Worm (Caenorhabditis elegans) whole organism, midembryonic: ENCODE results near the gene fbxb-108.

Source experiments
- cog-1 ChIP-seq: sonication (generic microtip); optimal IDR thresholded peaks from 2 replicates; lab custom pipeline; 2016; ENCODE audit warnings: missing genetic modification characterization, missing compliant biosample characterization
- flt-1 ChIP-seq: fragments of 200-800 bp; sonication (Bioruptor generic); IDR thresholded peaks from 2 replicates; pipeline ENCODE4 v1.3.6; 2022; ENCODE audit warnings: missing genetic modification characterization, missing compliant biosample characterization
- klf-2 ChIP-seq: fragments of 200-800 bp; sonication (Bioruptor generic); conservative IDR thresholded peaks from 2 replicates; pipeline ENCODE4 v1.3.6; 2022; ENCODE audit warnings: missing genetic modification reagents, missing genetic modification characterization, missing compliant biosample characterization
- ref-1 ChIP-seq: fragments of 200-800 bp; sonication (Bioruptor generic); conservative IDR thresholded peaks from 2 replicates; pipeline ENCODE4 v1.3.6; 2022; ENCODE audit warnings: missing genetic modification reagents, missing genetic modification characterization, missing compliant biosample characterization
- ztf-23 ChIP-seq: fragments of 200-800 bp; sonication (Bioruptor generic); IDR thresholded peaks from 2 replicates; pipeline ENCODE4 v1.3.6; 2022; ENCODE audit warnings: missing genetic modification reagents, missing genetic modification characterization, missing compliant biosample characterization
- ztf-29 ChIP-seq: fragments of 200-800 bp; sonication (Bioruptor generic); IDR thresholded peaks from 2 replicates; pipeline ENCODE4 v1.3.6; 2022; ENCODE audit warnings: missing genetic modification reagents, missing genetic modification characterization, missing compliant biosample characterization

ce11 chrII:2736156-2736728 lies 28.5 kb upstream of the fbxb-108 start, which contains the start of gene T05A8.8:
- no peak for TF ChIP-seq klf-2 (GFP tag; lab: Robert Waterston, UW)
- no peak for TF ChIP-seq flt-1
- TF ChIP-seq cog-1: no peak
- no peak for TF ChIP-seq ztf-23
- TF ChIP-seq ref-1 (GFP tag; lab: Robert Waterston, UW): no peak
- TF ChIP-seq ztf-29: no peak
